Worm (Caenorhabditis elegans) whole organism, late embryonic: ENCODE measurements around the gene srj-44.

Experiments used
- K02D7.2 ChIP-seq: sonication (generic microtip); optimal IDR thresholded peaks from 2 replicates; lab custom pipeline; 2017; ENCODE audit warnings: mild to moderate bottlenecking, missing genetic modification characterization, missing compliant biosample characterization
- ama-1 ChIP-seq: fragments of 150-350 bp; optimal IDR thresholded peaks from 2 replicates; lab custom pipeline; 2014
- ceh-18 ChIP-seq: sonication (generic microtip); optimal IDR thresholded peaks from 2 replicates; lab custom pipeline; 2016; ENCODE audit warnings: missing genetic modification characterization, missing compliant biosample characterization
- ceh-2 ChIP-seq: sonication (generic microtip); optimal IDR thresholded peaks from 2 replicates; lab custom pipeline; 2016; ENCODE audit warnings: missing genotype, missing genetic modification characterization, missing compliant biosample characterization
- ceh-30 ChIP-seq: fragments of 150-350 bp; optimal IDR thresholded peaks from 2 replicates; lab custom pipeline; 2014; ENCODE audit warnings: missing biosample characterization, missing genetic modification characterization
- ceh-31 ChIP-seq: sonication (generic microtip); optimal IDR thresholded peaks from 2 replicates; lab custom pipeline; 2016; ENCODE audit warnings: missing genetic modification characterization, missing compliant biosample characterization
- ceh-34 ChIP-seq: sonication (generic microtip); optimal IDR thresholded peaks from 2 replicates; lab custom pipeline; 2016; ENCODE audit warnings: mild to moderate bottlenecking, missing genetic modification characterization, missing compliant biosample characterization
- ceh-45 ChIP-seq: fragments of 200-800 bp; sonication (Bioruptor generic); IDR thresholded peaks from 2 replicates; pipeline ENCODE4 v1.3.6; 2022; ENCODE audit warnings: missing genetic modification reagents, missing genetic modification characterization, missing compliant biosample characterization
- ceh-6 ChIP-seq: fragments of 200-800 bp; sonication (Bioruptor generic); optimal IDR thresholded peaks from 2 replicates; lab custom pipeline; 2018; ENCODE audit warnings: mild to moderate bottlenecking, missing genetic modification characterization, missing compliant biosample characterization
- dmd-4 ChIP-seq: sonication (generic microtip); optimal IDR thresholded peaks from 2 replicates; lab custom pipeline; 2016; ENCODE audit warnings: borderline replicate concordance, missing genetic modification characterization, missing compliant biosample characterization
- elt-2 ChIP-seq: sonication (generic microtip); optimal IDR thresholded peaks from 2 replicates; lab custom pipeline; 2016; ENCODE audit warnings: missing genetic modification reagents, missing genetic modification characterization, missing compliant biosample characterization
- ets-4 ChIP-seq: sonication (generic microtip); optimal IDR thresholded peaks from 2 replicates; lab custom pipeline; 2016; ENCODE audit warnings: missing genetic modification characterization, missing compliant biosample characterization
- eyg-1 ChIP-seq: sonication (generic microtip); optimal IDR thresholded peaks from 2 replicates; lab custom pipeline; 2016; ENCODE audit warnings: missing genotype, missing genetic modification characterization, missing compliant biosample characterization
- hlh-13 ChIP-seq: fragments of 200-800 bp; sonication (Bioruptor generic); optimal IDR thresholded peaks from 2 replicates; lab custom pipeline; 2018; ENCODE audit warnings: mild to moderate bottlenecking, missing genetic modification characterization, missing compliant biosample characterization
- hlh-30 ChIP-seq: sonication (generic microtip); optimal IDR thresholded peaks from 2 replicates; lab custom pipeline; 2017; ENCODE audit warnings: antibody characterized with exemption, missing genetic modification characterization, missing compliant biosample characterization; ENCODE audit not compliant: insufficient read depth
- hlh-6 ChIP-seq: sonication (generic microtip); optimal IDR thresholded peaks from 2 replicates; lab custom pipeline; 2016; ENCODE audit warnings: missing genotype, missing genetic modification characterization, missing compliant biosample characterization
- hlh-8 ChIP-seq: sonication (generic microtip); optimal IDR thresholded peaks from 2 replicates; lab custom pipeline; 2016; ENCODE audit warnings: missing genotype, missing genetic modification characterization, missing compliant biosample characterization
- lim-6 ChIP-seq: sonication (generic microtip); optimal IDR thresholded peaks from 2 replicates; lab custom pipeline; 2016; ENCODE audit warnings: missing genetic modification characterization, missing compliant biosample characterization
- madf-2 ChIP-seq: sonication (generic microtip); optimal IDR thresholded peaks from 2 replicates; lab custom pipeline; 2017; ENCODE audit warnings: missing genetic modification characterization, missing compliant biosample characterization
- nfya-1 ChIP-seq: sonication (generic microtip); optimal IDR thresholded peaks from 2 replicates; lab custom pipeline; 2017; ENCODE audit warnings: missing genetic modification characterization, mild to moderate bottlenecking, missing compliant biosample characterization, antibody characterized with exemption, moderate library complexity
- nhr-232 ChIP-seq: sonication (generic microtip); optimal IDR thresholded peaks from 2 replicates; lab custom pipeline; 2016; ENCODE audit warnings: missing genetic modification characterization, missing compliant biosample characterization
- npax-4 ChIP-seq: sonication (generic microtip); optimal IDR thresholded peaks from 2 replicates; lab custom pipeline; 2016; ENCODE audit warnings: missing genetic modification characterization, missing compliant biosample characterization
- pat-9 ChIP-seq: fragments of 200-800 bp; sonication (Bioruptor generic); optimal IDR thresholded peaks from 2 replicates; lab custom pipeline; 2018; ENCODE audit warnings: mild to moderate bottlenecking, missing genetic modification characterization, moderate library complexity, missing compliant biosample characterization
- pha-4 ChIP-seq: fragments of 150-350 bp; optimal IDR thresholded peaks from 2 replicates; lab custom pipeline; 2018; ENCODE audit warnings: missing biosample characterization, missing genetic modification reagents, missing genetic modification characterization
- pqm-1 ChIP-seq: sonication (generic microtip); optimal IDR thresholded peaks from 2 replicates; lab custom pipeline; 2016; ENCODE audit warnings: missing genetic modification characterization, missing compliant biosample characterization
- sdc-2 ChIP-seq: sonication (generic microtip); optimal IDR thresholded peaks from 2 replicates; lab custom pipeline; 2016; ENCODE audit warnings: missing genotype, missing genetic modification characterization, missing compliant biosample characterization
- sox-2 ChIP-seq: fragments of 200-800 bp; sonication (Bioruptor generic); IDR thresholded peaks from 2 replicates; pipeline ENCODE4 v1.3.6; 2022; ENCODE audit warnings: missing genetic modification reagents, missing genetic modification characterization, missing compliant biosample characterization
- sox-4 ChIP-seq: sonication (generic microtip); optimal IDR thresholded peaks from 2 replicates; lab custom pipeline; 2017; ENCODE audit warnings: mild to moderate bottlenecking, missing genetic modification characterization, inconsistent platforms, missing compliant biosample characterization
- syd-9 ChIP-seq: sonication (generic microtip); optimal IDR thresholded peaks from 2 replicates; lab custom pipeline; 2016; ENCODE audit warnings: mild to moderate bottlenecking, missing genetic modification characterization, moderate library complexity, missing compliant biosample characterization
- unc-3 ChIP-seq, 2 experiments: fragments of 200-800 bp in 1 of 2; sonication (Bioruptor generic) in 1 of 2; sonication (generic microtip) in 1 of 2; conservative IDR thresholded peaks in 1 of 2; optimal IDR thresholded peaks in 1 of 2; 2 replicates each; pipeline versions ENCODE4 v1.3.6 to Lab custom; 2016 to 2022; ENCODE audit warnings: missing compliant biosample characterization in 2 of 2, missing genetic modification characterization in 2 of 2, missing genetic modification reagents in 1 of 2
- unc-42 ChIP-seq: sonication (generic microtip); optimal IDR thresholded peaks from 2 replicates; lab custom pipeline; 2016; ENCODE audit warnings: missing genotype, missing genetic modification characterization, missing compliant biosample characterization
- unc-86 ChIP-seq: sonication (generic microtip); optimal IDR thresholded peaks from 2 replicates; lab custom pipeline; 2016; ENCODE audit warnings: missing genetic modification characterization, missing compliant biosample characterization
- zip-5 ChIP-seq: sonication (generic microtip); optimal IDR thresholded peaks from 2 replicates; lab custom pipeline; 2016; ENCODE audit warnings: missing genetic modification characterization, missing compliant biosample characterization
- ztf-16 ChIP-seq: sonication (generic microtip); optimal IDR thresholded peaks from 2 replicates; lab custom pipeline; 2017; ENCODE audit warnings: missing genetic modification characterization, missing compliant biosample characterization

srj-44 gene

ce11 chrV:2861505-2861904, 15.8 kb upstream of the srj-44 start, which contains the start of gene srh-270:
TSS of gene srh-270 (minus strand) at chrV:2861605.
- no peak for TF ChIP-seq unc-86 (tag; lab: Kevin White, UChicago)

ce11 chrV:2859738-2860137, 14.1 kb upstream of the srj-44 start, which contains the start of gene srj-54:
TSS of gene srj-54 (minus strand) at chrV:2859838.
- TF ChIP-seq sdc-2 (tag; lab: Kevin White, UChicago) (no peak), syd-9 (tag; lab: Kevin White, UChicago) (no peak), lim-6 (tag; lab: Kevin White, UChicago) (no peak), zip-5 (no peak), ama-1 (lab: Kevin White, UChicago) (no peak), pat-9 (tag; lab: Kevin White, UChicago) (no peak), hlh-6 (tag; lab: Kevin White, UChicago) (no peak), unc-42 (tag; lab: Kevin White, UChicago) (no peak), pqm-1 (no peak), madf-2 (tag; lab: Kevin White, UChicago) (no peak), npax-4 (tag; lab: Kevin White, UChicago) (no peak), hlh-13 (GFP tag; lab: Kevin White, UChicago) (no peak), ets-4 (no peak)

- no peak for TF ChIP-seq hlh-8 (tag; lab: Kevin White, UChicago)
- TF ChIP-seq ceh-6, result no peak
- no peak for TF ChIP-seq dmd-4 (tag; lab: Kevin White, UChicago)
- TF ChIP-seq hlh-13 (GFP tag; lab: Kevin White, UChicago), result no peak
- TF ChIP-seq eyg-1 (tag; lab: Kevin White, UChicago), result no peak
- no peak for TF ChIP-seq sox-2 (GFP tag; lab: Robert Waterston, UW)
- TF ChIP-seq madf-2 (tag; lab: Kevin White, UChicago), result no peak
Observed at ce11 chrV:2857842-2858241, 12.2 kb upstream of the srj-44 start, which contains the start of gene srj-55. TSS of gene srj-55 (minus strand) at chrV:2857942.

ce11 chrV:2855473-2855872, 9.8 kb upstream of the srj-44 start, which contains the start of gene srj-57:
TSS of gene srj-57 (minus strand) at chrV:2855573.
- TF ChIP-seq nhr-232 (tag; lab: Kevin White, UChicago), result no peak
- TF ChIP-seq madf-2 (tag; lab: Kevin White, UChicago), result no peak
- TF ChIP-seq K02D7.2 (tag; lab: Kevin White, UChicago), result no peak
- no peak for TF ChIP-seq zip-5
- no peak for TF ChIP-seq hlh-30 (tag; lab: Kevin White, UChicago)
- TF ChIP-seq unc-42 (tag; lab: Kevin White, UChicago), result no peak

ce11 chrV:2849071-2849470, 3.4 kb upstream of the srj-44 start, which contains the start of gene ugt-53:
TSS of gene ugt-53 (plus strand) at chrV:2849343.
- TF ChIP-seq hlh-8 (tag; lab: Kevin White, UChicago) (no peak), ceh-34 (tag; lab: Kevin White, UChicago) (no peak), elt-2 (tag; lab: Kevin White, UChicago) (peak; percentile 6), sox-4 (tag; lab: Kevin White, UChicago) (no peak)

ce11 chrV:2848290-2848937, 2.7 kb upstream of the srj-44 start, which contains the start of gene srj-49:
TSS of gene srj-49 (minus strand) at chrV:2848340.
- TF ChIP-seq elt-2 (tag; lab: Kevin White, UChicago) (peak; percentile 86), nfya-1 (tag; lab: Kevin White, UChicago) (no peak)

ce11 chrV:2836501-2836900, 9.2 kb downstream of the srj-44 start, which contains the start of gene srj-45:
TSS of gene srj-45 (minus strand) at chrV:2836601.
- TF ChIP-seq unc-86 (tag; lab: Kevin White, UChicago) (no peak), ceh-2 (tag; lab: Kevin White, UChicago) (no peak), ama-1 (lab: Kevin White, UChicago) (no peak), ceh-18 (tag; lab: Kevin White, UChicago) (no peak), ztf-16 (tag; lab: Kevin White, UChicago) (no peak), pha-4 (tag; lab: Kevin White, UChicago) (no peak), ceh-30 (tag; lab: Kevin White, UChicago) (no peak), ceh-6 (no peak), ceh-45 (no peak), ceh-31 (no peak), unc-3 (GFP tag; conservative IDR thresholded peaks at IDR 0.05; lab: Robert Waterston, UW) (no peak), unc-3 (tag; optimal IDR thresholded peaks at IDR 0.05; lab: Kevin White, UChicago) (no peak), ets-4 (no peak)
